Worm (Caenorhabditis elegans) whole organism, L4 larva: ENCODE data around the gene str-181.

Experiments used
- attf-4 ChIP-seq: sonication (generic microtip); optimal IDR thresholded peaks from 3 replicates; lab custom pipeline; 2017; ENCODE audit warnings: missing biosample characterization, missing genetic modification characterization
- ceh-32 ChIP-seq: sonication (generic microtip); optimal IDR thresholded peaks from 2 replicates; lab custom pipeline; 2016; ENCODE audit warnings: mild to moderate bottlenecking, missing genetic modification characterization, missing compliant biosample characterization; ENCODE audit not compliant: poor library complexity
- duxl-1 ChIP-seq: sonication (generic microtip); optimal IDR thresholded peaks from 2 replicates; lab custom pipeline; 2016; ENCODE audit warnings: mild to moderate bottlenecking, missing genetic modification characterization, moderate library complexity, missing compliant biosample characterization; ENCODE audit not compliant: poor library complexity
- lim-7 ChIP-seq: fragments of 200-800 bp; sonication (Bioruptor generic); IDR thresholded peaks from 2 replicates; pipeline ENCODE4 v1.3.6; 2022; ENCODE audit warnings: missing genetic modification characterization, missing compliant biosample characterization
- nhr-102 ChIP-seq: sonication (generic microtip); optimal IDR thresholded peaks from 2 replicates; lab custom pipeline; 2016; ENCODE audit warnings: mild to moderate bottlenecking, missing genetic modification characterization, moderate library complexity, missing compliant biosample characterization
- nhr-237 ChIP-seq: sonication (generic microtip); optimal IDR thresholded peaks from 2 replicates; lab custom pipeline; 2017; ENCODE audit warnings: missing biosample characterization, missing genetic modification characterization
- nhr-42 ChIP-seq: fragments of 200-800 bp; sonication (Bioruptor generic); IDR thresholded peaks from 2 replicates; pipeline ENCODE4 v1.3.6; 2022; ENCODE audit warnings: missing genetic modification characterization, missing compliant biosample characterization
- nhr-76 ChIP-seq: fragments of 150-350 bp; optimal IDR thresholded peaks from 2 replicates; lab custom pipeline; 2014; ENCODE audit warnings: missing biosample characterization, missing genetic modification characterization
- set-16 ChIP-seq: fragments of 200-800 bp; sonication (Bioruptor generic); IDR thresholded peaks from 2 replicates; pipeline ENCODE4 v1.3.6; 2022; ENCODE audit warnings: missing genetic modification reagents, missing genetic modification characterization, missing compliant biosample characterization
- snpc-4 ChIP-seq: fragments of 150-350 bp; optimal IDR thresholded peaks from 2 replicates; lab custom pipeline; 2014; ENCODE audit warnings: missing biosample characterization, missing genetic modification characterization
- unc-62 ChIP-seq, 3 experiments: fragments of 150-350 bp in 1 of 3; sonication (generic microtip); optimal IDR thresholded peaks in 2 of 3; peaks in 1 of 3; 1 replicate in 1 of 3; 2 replicates in 2 of 3; lab custom pipeline; 2014 to 2017; ENCODE audit warnings: missing biosample characterization in 3 of 3, missing genetic modification characterization in 3 of 3, missing genetic modification reagents in 3 of 3, missing genotype in 1 of 3
- zip-11 ChIP-seq: fragments of 200-800 bp; sonication (Bioruptor generic); IDR thresholded peaks from 2 replicates; pipeline ENCODE4 v1.3.6; 2022; ENCODE audit warnings: missing genetic modification characterization, missing compliant biosample characterization
- ztf-11 ChIP-seq: fragments of 150-350 bp; optimal IDR thresholded peaks from 2 replicates; lab custom pipeline; 2014; ENCODE audit warnings: missing biosample characterization, missing genetic modification characterization

str-181 gene

ce11 chrV:12667926-12668325, 50.6 kb downstream of the str-181 start, which contains the start of gene W05B10.4:
W05B10.4 (plus strand) TSS chrV:12668226.
- no peak for TF ChIP-seq set-16
- TF ChIP-seq duxl-1 (tag; lab: Kevin White, UChicago): no peak
- no peak for TF ChIP-seq nhr-42 (GFP tag; lab: Robert Waterston, UW)
- no peak for TF ChIP-seq nhr-237 (tag; lab: Kevin White, UChicago)
- TF ChIP-seq nhr-102: no peak
- TF ChIP-seq snpc-4 (tag; lab: Kevin White, UChicago): no peak
- no peak for TF ChIP-seq ceh-32 (tag; lab: Kevin White, UChicago)
- TF ChIP-seq attf-4 (tag; lab: Kevin White, UChicago): no peak
- no peak for TF ChIP-seq zip-11 (GFP tag; lab: Robert Waterston, UW)
- TF ChIP-seq lim-7 (GFP tag; lab: Robert Waterston, UW): no peak
- no peak for TF ChIP-seq nhr-76 (tag; lab: Kevin White, UChicago)

- TF ChIP-seq lim-7 (GFP tag; lab: Robert Waterston, UW) (no peak), ztf-11 (tag; lab: Kevin White, UChicago) (no peak), unc-62 (GFP tag; optimal IDR thresholded peaks at IDR 0.05 in 1 of 2; lab: Kevin White, UChicago) (peak in 1 of 2 experiments; percentile 28), unc-62 (tag; optimal IDR thresholded peaks at IDR 0.05; lab: Kevin White, UChicago) (no peak)
Observed at ce11 chrV:12667397-12667796, 51.1 kb downstream of the str-181 start.
